Worm (Caenorhabditis elegans) whole organism, L2 larva: ENCODE results near the gene T24F1.4.

Experiments
- Y55F3AM.14 ChIP-seq: fragments of 200-800 bp; sonication (Bioruptor generic); optimal IDR thresholded peaks from 2 replicates; lab custom pipeline; 2018; ENCODE audit warnings: mild to moderate bottlenecking, missing genetic modification characterization, missing compliant biosample characterization
- ZK546.5 ChIP-seq: sonication (generic microtip); optimal IDR thresholded peaks from 2 replicates; lab custom pipeline; 2017; ENCODE audit warnings: missing biosample characterization, missing genetic modification characterization
- ceh-82 ChIP-seq: fragments of 150-350 bp; optimal IDR thresholded peaks from 2 replicates; lab custom pipeline; 2014; ENCODE audit warnings: missing biosample characterization, missing genetic modification characterization
- egl-27 ChIP-seq: sonication (generic microtip); optimal IDR thresholded peaks from 3 replicates; lab custom pipeline; 2017; ENCODE audit warnings: missing biosample characterization, missing genetic modification reagents, missing genetic modification characterization
- elt-3 ChIP-seq: sonication (generic microtip); optimal IDR thresholded peaks from 2 replicates; lab custom pipeline; 2017; ENCODE audit warnings: missing biosample characterization, missing genetic modification characterization
- lin-39 ChIP-seq: fragments of 150-350 bp; optimal IDR thresholded peaks from 2 replicates; lab custom pipeline; 2014; ENCODE audit warnings: missing biosample characterization, missing genetic modification reagents, missing genetic modification characterization
- mdl-1 ChIP-seq, 2 experiments: fragments of 150-350 bp in 1 of 2; sonication (generic microtip) in 1 of 2; optimal IDR thresholded peaks; 2 replicates each; lab custom pipeline; 2017; ENCODE audit warnings: missing biosample characterization in 2 of 2, missing genetic modification characterization in 2 of 2
- nhr-129 ChIP-seq: fragments of 150-350 bp; optimal IDR thresholded peaks from 2 replicates; lab custom pipeline; 2014; ENCODE audit warnings: missing biosample characterization, missing genetic modification characterization
- nhr-6 ChIP-seq: fragments of 150-350 bp; optimal IDR thresholded peaks from 2 replicates; lab custom pipeline; 2014; ENCODE audit warnings: missing biosample characterization, missing genetic modification characterization
- unc-62 ChIP-seq: fragments of 150-350 bp; optimal IDR thresholded peaks from 2 replicates; lab custom pipeline; 2014; ENCODE audit warnings: missing biosample characterization, missing genetic modification reagents, missing genetic modification characterization
- zag-1 ChIP-seq: fragments of 150-350 bp; optimal IDR thresholded peaks from 2 replicates; lab custom pipeline; 2014; ENCODE audit warnings: missing biosample characterization, missing genetic modification characterization

- no peak for TF ChIP-seq ceh-82 (tag; lab: Kevin White, UChicago)
- no peak for TF ChIP-seq Y55F3AM.14
- no peak for TF ChIP-seq mdl-1 (tag; optimal IDR thresholded peaks at IDR 0.05; lab: Kevin White, UChicago)
- TF ChIP-seq unc-62, result no peak
- no peak for TF ChIP-seq nhr-129 (tag; lab: Kevin White, UChicago)
- no peak for TF ChIP-seq ZK546.5
- TF ChIP-seq egl-27 (tag; lab: Kevin White, UChicago), result no peak
- no peak for TF ChIP-seq zag-1
- no peak for TF ChIP-seq nhr-6 (tag; lab: Kevin White, UChicago)
- no peak for TF ChIP-seq lin-39 (tag; lab: Kevin White, UChicago)
- no peak for TF ChIP-seq elt-3 (tag; lab: Kevin White, UChicago)
Measured at ce11 chrII:11314165-11314564, at the start of gene T24F1.4.
